Worm (Caenorhabditis elegans): ENCODE results near the gene C55A6.4.
A peak's percentile ranks its signal among the peaks of the same experiment; 100 is the strongest.

The C55A6.4 gene

ce11 chrV:11548914-11549406 lies 31.3 kb upstream of the C55A6.4 start, which contains the start of the genes F38B7.17 and F38B7.3 (continued):
- TF ChIP-seq snpc-4 (GFP tag; optimal IDR thresholded peaks at IDR 0.05): no peak
- TF ChIP-seq snpc-4 (tag; optimal IDR thresholded peaks at IDR 0.05): peak in 3 of 4 experiments; percentile 6 to 48 (median 6)
- no peak for TF ChIP-seq sdz-38 (tag; optimal IDR thresholded peaks at IDR 0.05)
- TF ChIP-seq B0336.3 (GFP tag; IDR thresholded peaks at IDR 0.05): no peak
- TF ChIP-seq F57A8.1 (GFP tag; optimal IDR thresholded peaks at IDR 0.05): no peak
- no peak for TF ChIP-seq ccch-3 (GFP tag; optimal IDR thresholded peaks at IDR 0.05)
- no peak for TF ChIP-seq ZK185.1 (tag; optimal IDR thresholded peaks at IDR 0.05; ENCODE audit: poor library complexity, severe bottlenecking)
- no peak for TF ChIP-seq C06A6.2 (GFP tag; conservative IDR thresholded peaks at IDR 0.05)
- peak; percentile 56 for TF ChIP-seq nhr-80 (tag; optimal IDR thresholded peaks at IDR 0.05)
- TF ChIP-seq tbp1 (GFP tag; optimal IDR thresholded peaks at IDR 0.05): peak; percentile 18
- peak; percentile 30 for TF ChIP-seq ztf-26 (tag; optimal IDR thresholded peaks at IDR 0.05)
- TF ChIP-seq hmg-1.2 (GFP tag; IDR thresholded peaks at IDR 0.05): peak; percentile 90
- no peak for TF ChIP-seq hmg-20 (GFP tag; IDR thresholded peaks at IDR 0.05)
- no peak for TF ChIP-seq D2030.7 (GFP tag; IDR thresholded peaks at IDR 0.05)
- TF ChIP-seq B0019.2 (GFP tag; conservative IDR thresholded peaks at IDR 0.05): no peak
- no peak for TF ChIP-seq ztf-25 (GFP tag; IDR thresholded peaks at IDR 0.05)
- TF ChIP-seq madf-3 (GFP tag; IDR thresholded peaks at IDR 0.05): no peak
- TF ChIP-seq Y53F4B.3 (GFP tag; IDR thresholded peaks at IDR 0.05): no peak

DNA sequence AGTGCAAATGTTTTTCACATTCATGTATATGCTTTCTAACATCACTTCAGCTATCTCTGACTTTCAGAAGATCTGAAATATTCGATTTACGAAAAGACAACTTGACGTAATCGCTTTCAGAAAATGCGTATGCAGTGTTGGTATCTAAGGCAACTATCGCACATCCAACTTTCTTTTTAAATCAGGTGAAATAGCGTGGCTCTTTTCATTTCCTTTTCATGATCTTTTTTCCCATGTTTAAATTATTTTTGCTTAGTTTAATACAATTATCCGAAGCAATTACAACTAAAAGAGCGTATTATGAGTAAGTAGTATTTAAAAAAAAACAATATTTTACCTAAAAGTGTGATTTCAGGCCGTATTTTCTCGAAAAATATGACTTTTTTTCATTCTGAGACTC lies 29.1 kb upstream of the C55A6.4 start, which contains the start of gene F38B7.11:
TSS of gene F38B7.11 (plus strand) at position 301 of the 400 bp plus-strand sequence.
- TF ChIP-seq tbp1 (GFP tag; optimal IDR thresholded peaks at IDR 0.05) (no peak), Y67H2A.10 (GFP tag; conservative IDR thresholded peaks at IDR 0.05) (no peak), F39B2.1 (GFP tag; IDR thresholded peaks at IDR 0.05) (no peak), fkh-3 (tag; optimal IDR thresholded peaks at IDR 0.05) (no peak), ZK185.1 (tag; optimal IDR thresholded peaks at IDR 0.05; ENCODE audit: poor library complexity, severe bottlenecking) (no peak), hmg-1.2 (GFP tag; IDR thresholded peaks at IDR 0.05) (no peak), Y53G8AR.9 (GFP tag; conservative IDR thresholded peaks at IDR 0.05) (no peak), lsl-1 (GFP tag; optimal IDR thresholded peaks at IDR 0.05) (no peak), F37B4.10 (GFP tag; IDR thresholded peaks at IDR 0.05) (no peak), madf-6 (GFP tag; IDR thresholded peaks at IDR 0.05) (no peak), ztf-18 (tag; optimal IDR thresholded peaks at IDR 0.05) (no peak)

ce11 chrV:11545227-11545626 lies 27.5 kb upstream of the C55A6.4 start, which contains the start of gene F38B7.10:
Gene F38B7.10, plus strand, starts transcription at chrV:11545527.
- TF ChIP-seq F37B4.10 (GFP tag; IDR thresholded peaks at IDR 0.05) (no peak), hrde-1 (tag; optimal IDR thresholded peaks at IDR 0.05; ENCODE audit: borderline replicate concordance) (no peak), nfya-1 (tag; optimal IDR thresholded peaks at IDR 0.05; ENCODE audit: borderline replicate concordance, insufficient read depth) (no peak), sea-2 (GFP tag; IDR thresholded peaks at IDR 0.05) (no peak), cebp-1 (GFP tag; IDR thresholded peaks at IDR 0.05) (no peak), cebp-1 (tag; optimal IDR thresholded peaks at IDR 0.05) (no peak), ceh-40 (GFP tag; IDR thresholded peaks at IDR 0.05) (no peak), B0261.1 (tag; optimal IDR thresholded peaks at IDR 0.05) (no peak)

DNA sequence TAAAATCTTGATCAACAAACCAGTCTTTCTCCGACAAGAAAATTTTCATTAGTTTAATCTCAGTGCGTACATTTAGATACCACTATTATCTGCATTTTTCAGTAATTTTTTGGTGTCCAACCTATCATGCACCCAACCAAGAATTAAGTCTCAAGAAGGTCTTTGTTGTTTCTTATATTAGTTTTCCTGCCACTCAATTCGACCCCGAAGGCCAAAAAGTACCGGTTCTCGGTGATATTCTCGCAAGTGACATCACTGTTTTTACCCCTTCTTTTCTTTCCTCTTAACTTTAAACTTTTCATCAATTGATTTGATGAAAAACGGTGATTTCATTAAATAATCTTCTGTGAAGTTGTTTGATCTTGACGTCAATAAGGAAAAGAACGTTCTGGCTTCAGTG lies 25.9 kb upstream of the C55A6.4 start, which contains the start of gene F38B7.2:
TSS of gene F38B7.2 (plus strand) at position 400 of the 400 bp plus-strand sequence.
- TF ChIP-seq pbrm-1 (GFP tag; IDR thresholded peaks at IDR 0.05) (0 out of 2 replicates have a peak, but pooled peaks have one; percentile 15), rpc-1 (optimal IDR thresholded peaks at IDR 0.05) (no peak), rpc-1 (tag; optimal IDR thresholded peaks at IDR 0.05) (no peak), nhr-90 (tag; optimal IDR thresholded peaks at IDR 0.05) (no peak), attf-6 (GFP tag; IDR thresholded peaks at IDR 0.05) (no peak), ceh-27 (GFP tag; optimal IDR thresholded peaks at IDR 0.05) (no peak)

Data from whole organism, young adult.